Worm (Caenorhabditis elegans) whole organism, late embryonic: ENCODE results near the gene sre-48.

Experiments used
- ama-1 ChIP-seq: fragments of 150-350 bp; optimal IDR thresholded peaks from 2 replicates; lab custom pipeline; 2014
- ceh-18 ChIP-seq: sonication (generic microtip); optimal IDR thresholded peaks from 2 replicates; lab custom pipeline; 2016; ENCODE audit warnings: missing genetic modification characterization, missing compliant biosample characterization
- ceh-31 ChIP-seq: sonication (generic microtip); optimal IDR thresholded peaks from 2 replicates; lab custom pipeline; 2016; ENCODE audit warnings: missing genetic modification characterization, missing compliant biosample characterization
- ceh-45 ChIP-seq: fragments of 200-800 bp; sonication (Bioruptor generic); IDR thresholded peaks from 2 replicates; pipeline ENCODE4 v1.3.6; 2022; ENCODE audit warnings: missing genetic modification reagents, missing genetic modification characterization, missing compliant biosample characterization
- fkh-10 ChIP-seq: fragments of 150-350 bp; optimal IDR thresholded peaks from 2 replicates; lab custom pipeline; 2014; ENCODE audit warnings: missing biosample characterization, missing genetic modification reagents, missing genetic modification characterization
- lim-6 ChIP-seq: sonication (generic microtip); optimal IDR thresholded peaks from 2 replicates; lab custom pipeline; 2016; ENCODE audit warnings: missing genetic modification characterization, missing compliant biosample characterization
- pqm-1 ChIP-seq: sonication (generic microtip); optimal IDR thresholded peaks from 2 replicates; lab custom pipeline; 2016; ENCODE audit warnings: missing genetic modification characterization, missing compliant biosample characterization
- rnt-1 ChIP-seq: sonication (generic microtip); optimal IDR thresholded peaks from 2 replicates; lab custom pipeline; 2016; ENCODE audit warnings: missing genetic modification characterization, missing compliant biosample characterization

ce11 chrII:13964325-13964724 is 15.4 kb downstream of the sre-48 start:
- no peak for TF ChIP-seq ama-1 (lab: Kevin White, UChicago)
- TF ChIP-seq pqm-1 (tag; lab: Kevin White, UChicago): no peak
- TF ChIP-seq fkh-10 (GFP tag; lab: Kevin White, UChicago): no peak
- no peak for TF ChIP-seq rnt-1
- TF ChIP-seq ceh-18: no peak
- TF ChIP-seq ceh-45 (GFP tag; lab: Robert Waterston, UW): no peak
- TF ChIP-seq ceh-31: no peak
- TF ChIP-seq lim-6 (tag; lab: Kevin White, UChicago): no peak
